Worm (Caenorhabditis elegans) whole organism, L4/young adult: ENCODE results near the gene R10E9.4.

Experiments used
- dao-5 ChIP-seq: sonication (generic microtip); optimal IDR thresholded peaks from 2 replicates; lab custom pipeline; 2016; ENCODE audit warnings: missing genotype, missing genetic modification characterization, moderate library complexity, missing compliant biosample characterization
- him-1 ChIP-seq: sonication (generic microtip); optimal IDR thresholded peaks from 2 replicates; lab custom pipeline; 2016; ENCODE audit warnings: missing genotype, missing genetic modification reagents, missing genetic modification characterization, missing compliant biosample characterization

DNA sequence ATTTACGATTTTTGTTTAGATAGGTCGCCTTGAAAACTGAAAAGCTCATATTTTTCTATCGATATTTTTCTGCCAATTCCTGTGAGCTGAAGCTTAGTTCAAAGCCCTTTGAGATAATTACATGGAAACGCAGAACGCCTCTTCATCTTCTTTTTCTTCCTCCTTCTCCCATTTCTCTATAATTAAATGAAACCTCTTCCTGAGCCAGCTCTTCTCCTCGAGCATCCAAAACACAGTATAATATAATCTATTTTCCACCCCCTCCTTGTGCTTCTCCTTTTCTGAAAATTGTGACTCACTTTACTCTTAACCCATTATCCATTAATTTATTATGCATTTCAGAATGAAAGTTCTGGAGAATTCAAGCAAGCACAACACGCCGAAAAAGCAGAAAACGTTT is 16.3 kb downstream of the R10E9.4 start, which contains the start of gene F37A8.5:
- TF ChIP-seq dao-5: no peak
- no peak for TF ChIP-seq him-1 (tag; lab: Kevin White, UChicago)
